Worm (Caenorhabditis elegans) whole organism, L4/young adult: ENCODE data around the gene T28F12.1.
A peak's percentile ranks its signal among the peaks of the same experiment; 100 is the strongest.

Source experiments
- W03F9.2 ChIP-seq: fragments of 150-350 bp; optimal IDR thresholded peaks from 2 replicates; lab custom pipeline; 2014; ENCODE audit warnings: missing biosample characterization, missing genetic modification characterization
- dao-5 ChIP-seq: sonication (generic microtip); optimal IDR thresholded peaks from 2 replicates; lab custom pipeline; 2016; ENCODE audit warnings: missing genotype, missing genetic modification characterization, moderate library complexity, missing compliant biosample characterization
- him-1 ChIP-seq: sonication (generic microtip); optimal IDR thresholded peaks from 2 replicates; lab custom pipeline; 2016; ENCODE audit warnings: missing genotype, missing genetic modification reagents, missing genetic modification characterization, missing compliant biosample characterization

T28F12.1 gene

DNA sequence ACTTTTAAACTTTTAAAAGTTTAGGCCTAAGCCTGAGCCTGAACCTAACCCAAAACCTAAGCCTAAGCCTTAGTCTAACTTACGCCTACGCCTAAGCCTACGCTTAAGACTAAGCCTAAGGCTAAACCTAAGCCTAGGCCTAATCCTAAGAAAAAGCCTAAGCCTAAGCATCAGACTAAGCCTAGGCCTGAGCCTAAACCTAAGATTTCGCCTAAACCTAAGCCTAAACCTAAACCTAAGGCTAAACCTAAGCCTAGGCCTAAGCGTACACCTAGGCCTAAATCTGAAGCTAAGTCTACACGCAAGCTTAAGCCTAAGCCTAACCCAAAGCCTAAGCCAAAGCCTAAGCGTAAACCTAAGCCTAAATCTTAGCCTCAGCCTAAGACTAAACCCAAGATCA, 2.5 kb upstream of the T28F12.1 start:
- TF ChIP-seq him-1 (tag; lab: Kevin White, UChicago) (no peak), W03F9.2 (tag; lab: Kevin White, UChicago) (no peak), dao-5 (no peak)

DNA sequence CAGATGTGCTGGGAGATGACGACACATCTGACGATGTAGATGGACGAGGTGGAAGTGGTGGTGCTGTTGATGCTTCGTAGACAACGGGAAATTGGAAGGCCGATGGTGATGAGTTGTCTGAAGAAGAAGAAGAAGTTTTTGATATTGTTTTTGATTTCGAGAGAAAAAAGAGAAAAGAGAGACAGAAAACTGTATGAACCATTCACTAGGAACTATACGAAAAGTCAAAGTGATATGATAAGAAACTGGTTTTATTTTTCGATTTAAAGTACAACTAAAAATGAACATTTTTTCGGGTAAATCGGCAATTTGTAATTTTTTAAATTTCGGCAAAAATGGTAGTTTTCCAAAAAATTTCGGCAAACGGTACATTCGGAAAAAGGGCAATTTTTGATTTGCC, 5.8 kb downstream of the T28F12.1 start:
- no peak for TF ChIP-seq W03F9.2 (tag; lab: Kevin White, UChicago)
- TF ChIP-seq dao-5 = no peak
- TF ChIP-seq him-1 (tag; lab: Kevin White, UChicago) = no peak

ce11 chrV:4523312-4523711, 10.5 kb downstream of the T28F12.1 start:
- TF ChIP-seq W03F9.2 (tag; lab: Kevin White, UChicago) (no peak), dao-5 (no peak), him-1 (tag; lab: Kevin White, UChicago) (no peak)

- TF ChIP-seq dao-5 = no peak
- TF ChIP-seq W03F9.2 (tag; lab: Kevin White, UChicago) = no peak
- no peak for TF ChIP-seq him-1 (tag; lab: Kevin White, UChicago)
Measured at ce11 chrV:4523844-4524243, 11.0 kb downstream of the T28F12.1 start.

DNA sequence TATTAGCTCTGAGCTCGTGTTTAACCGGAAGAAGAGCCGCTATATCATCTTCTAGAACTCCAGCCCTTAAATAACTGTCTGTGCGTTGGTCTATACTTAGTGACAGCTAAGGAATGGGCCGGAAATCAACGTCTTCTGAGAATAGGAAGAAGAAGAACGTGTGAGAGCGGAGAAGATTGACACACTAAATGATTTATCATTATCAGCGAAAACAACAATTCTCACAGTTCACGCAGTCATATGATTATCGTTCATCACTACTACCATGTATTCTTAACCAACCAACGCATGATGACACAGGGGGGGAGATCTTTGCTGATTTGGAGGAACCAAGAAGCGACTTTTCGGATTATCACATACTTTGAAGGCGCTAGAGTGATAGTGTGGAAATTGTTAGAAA, 11.5 kb downstream of the T28F12.1 start:
- no peak for TF ChIP-seq him-1 (tag; lab: Kevin White, UChicago)
- no peak for TF ChIP-seq W03F9.2 (tag; lab: Kevin White, UChicago)
- TF ChIP-seq dao-5 = no peak

- no peak for TF ChIP-seq him-1 (tag; lab: Kevin White, UChicago)
- TF ChIP-seq dao-5 = no peak
- TF ChIP-seq W03F9.2 (tag; lab: Kevin White, UChicago) = no peak
Measured at ce11 chrV:4525106-4525505, 12.3 kb downstream of the T28F12.1 start.

ce11 chrV:4525512-4525911, 12.7 kb downstream of the T28F12.1 start:
- TF ChIP-seq him-1 (tag; lab: Kevin White, UChicago) = no peak
- TF ChIP-seq dao-5 = no peak
- TF ChIP-seq W03F9.2 (tag; lab: Kevin White, UChicago) = no peak

ce11 chrV:4526801-4527425, 14.1 kb downstream of the T28F12.1 start:
- TF ChIP-seq W03F9.2 (tag; lab: Kevin White, UChicago) (no peak), dao-5 (no peak)

DNA sequence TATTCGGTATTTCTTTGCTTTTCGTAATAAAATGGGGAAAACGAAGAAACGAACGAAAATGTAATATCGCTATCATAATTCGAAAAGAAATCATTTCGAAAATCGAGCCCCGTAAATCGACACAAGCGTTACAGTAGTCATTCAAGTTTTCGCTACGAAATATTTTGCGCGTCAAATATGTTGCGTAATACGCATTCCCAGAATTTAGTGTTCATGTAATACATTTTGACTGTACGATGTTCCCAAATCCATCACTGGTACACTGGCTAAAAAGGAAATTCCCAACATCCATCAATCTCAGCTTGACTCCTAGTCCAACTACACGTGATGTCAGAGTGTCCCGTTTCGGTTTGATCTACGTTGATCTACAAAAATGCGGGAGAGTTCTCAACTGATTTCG, 15.1 kb downstream of the T28F12.1 start:
- TF ChIP-seq dao-5 (no peak), him-1 (tag; lab: Kevin White, UChicago) (no peak), W03F9.2 (tag; lab: Kevin White, UChicago) (no peak)

- TF ChIP-seq dao-5 = no peak
- TF ChIP-seq him-1 (tag; lab: Kevin White, UChicago) = no peak
- TF ChIP-seq W03F9.2 (tag; lab: Kevin White, UChicago) = no peak
Measured at ce11 chrV:4535736-4536135, 22.9 kb downstream of the T28F12.1 start.

DNA sequence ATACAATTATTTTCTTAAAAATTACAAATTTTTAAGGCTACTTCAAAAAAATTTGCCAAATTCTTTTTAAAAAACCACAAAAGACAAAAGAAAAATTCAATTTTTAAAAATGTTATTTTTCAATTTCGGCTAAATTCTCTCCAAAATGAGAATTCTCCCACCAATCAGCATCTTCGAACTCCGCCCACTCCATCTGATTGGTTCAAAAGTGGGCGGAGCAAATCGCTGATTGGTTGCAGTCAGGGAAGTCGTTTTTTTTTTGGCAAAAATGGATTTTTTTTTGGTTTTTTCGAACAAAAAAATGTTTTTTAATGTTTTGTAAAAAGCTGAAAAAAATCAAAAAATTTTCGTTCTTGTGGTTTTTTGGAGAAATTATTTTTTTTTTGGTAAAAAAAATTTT, 27.0 kb downstream of the T28F12.1 start:
- no peak for TF ChIP-seq dao-5
- TF ChIP-seq W03F9.2 (tag; lab: Kevin White, UChicago) = no peak
- TF ChIP-seq him-1 (tag; lab: Kevin White, UChicago) = no peak

ce11 chrV:4546854-4547253, 34.0 kb downstream of the T28F12.1 start:
- TF ChIP-seq W03F9.2 (tag; lab: Kevin White, UChicago) (no peak), dao-5 (no peak), him-1 (tag; lab: Kevin White, UChicago) (no peak)

DNA sequence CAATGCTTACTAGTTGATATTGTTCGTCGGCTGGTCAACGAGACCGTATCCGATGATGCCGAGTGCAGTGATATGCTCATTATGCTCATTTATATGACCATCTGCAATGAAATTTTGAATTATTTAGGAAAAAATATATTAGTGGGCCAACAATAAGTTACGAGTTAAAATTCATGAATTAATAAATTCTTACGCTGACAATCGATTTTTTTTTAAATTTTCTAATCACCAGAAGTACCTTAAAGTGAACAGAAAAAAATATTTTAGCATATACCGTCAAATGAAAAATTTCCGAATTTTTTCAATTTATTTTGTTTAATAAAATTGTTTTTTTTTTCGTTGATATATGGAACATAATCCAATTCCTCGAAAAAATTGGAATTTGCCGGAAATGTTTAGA, 36.4 kb downstream of the T28F12.1 start, which contains the start of gene sos-1:
Gene sos-1, minus strand, starts transcription at position 101 of the 400 bp plus-strand sequence.
- TF ChIP-seq him-1 (tag; lab: Kevin White, UChicago) (no peak), dao-5 (no peak), W03F9.2 (tag; lab: Kevin White, UChicago) (no peak)

- TF ChIP-seq dao-5 = no peak
- peak; percentile 53 for TF ChIP-seq W03F9.2 (tag; lab: Kevin White, UChicago)
Measured at ce11 chrV:4550459-4550858, 37.6 kb downstream of the T28F12.1 start.

DNA sequence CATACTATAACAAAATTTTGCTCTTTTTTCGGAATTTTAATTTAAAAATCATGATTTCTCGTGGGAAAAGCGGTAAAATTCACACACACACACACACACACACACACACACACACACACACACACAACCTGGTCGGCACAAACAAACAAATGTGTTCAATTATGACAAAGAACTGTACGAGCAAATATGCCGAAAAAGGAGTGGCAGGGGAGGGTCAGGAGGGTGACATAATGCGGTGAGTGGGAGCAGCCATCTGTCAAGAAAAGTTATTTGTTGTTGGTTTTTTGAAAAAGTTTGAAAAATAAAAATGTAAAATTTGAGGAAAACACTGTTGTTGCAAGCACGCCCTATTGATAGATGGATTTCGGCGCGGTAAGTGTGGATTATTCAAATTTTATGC, 39.1 kb downstream of the T28F12.1 start:
- no peak for TF ChIP-seq W03F9.2 (tag; lab: Kevin White, UChicago)
